Worm (Caenorhabditis elegans) whole organism, L4 larva: Measurements from ENCODE around the gene npr-31.

Source experiments
- F37D6.2 ChIP-seq: sonication (generic microtip); optimal IDR thresholded peaks from 2 replicates; lab custom pipeline; 2016; ENCODE audit warnings: mild to moderate bottlenecking, missing genetic modification characterization, missing compliant biosample characterization
- Y105C5A.15 ChIP-seq: fragments of 200-800 bp; sonication (Bioruptor generic); IDR thresholded peaks from 2 replicates; pipeline ENCODE4 v1.3.6; 2022; ENCODE audit warnings: missing genetic modification characterization, missing compliant biosample characterization
- ama-1 ChIP-seq: fragments of 150-350 bp; optimal IDR thresholded peaks from 2 replicates; lab custom pipeline; 2014; ENCODE audit warnings: inconsistent platforms, mixed read lengths
- dpl-1 ChIP-seq: fragments of 150-350 bp; optimal IDR thresholded peaks from 2 replicates; lab custom pipeline; 2014; ENCODE audit warnings: missing biosample characterization, missing genetic modification reagents, missing genetic modification characterization
- nhr-111 ChIP-seq: fragments of 200-800 bp; sonication (Bioruptor generic); optimal IDR thresholded peaks from 2 replicates; lab custom pipeline; 2018; ENCODE audit warnings: mild to moderate bottlenecking, missing genetic modification characterization, missing compliant biosample characterization
- pqm-1 ChIP-seq: sonication (generic microtip); optimal IDR thresholded peaks from 2 replicates; lab custom pipeline; 2017; ENCODE audit warnings: missing biosample characterization, missing genetic modification characterization
- sdz-12 ChIP-seq: fragments of 200-800 bp; sonication (Bioruptor generic); optimal IDR thresholded peaks from 2 replicates; lab custom pipeline; 2018; ENCODE audit warnings: mild to moderate bottlenecking, missing genetic modification characterization, missing compliant biosample characterization
- spr-1 ChIP-seq: sonication (generic microtip); optimal IDR thresholded peaks from 2 replicates; lab custom pipeline; 2016; ENCODE audit warnings: mild to moderate bottlenecking, missing genetic modification characterization, missing compliant biosample characterization
- zag-1 ChIP-seq: fragments of 150-350 bp; optimal IDR thresholded peaks from 2 replicates; lab custom pipeline; 2014; ENCODE audit warnings: missing biosample characterization, missing genetic modification characterization
- ztf-11 ChIP-seq: fragments of 150-350 bp; optimal IDR thresholded peaks from 2 replicates; lab custom pipeline; 2014; ENCODE audit warnings: missing biosample characterization, missing genetic modification characterization

- TF ChIP-seq spr-1 (tag; lab: Kevin White, UChicago), result no peak
- no peak for TF ChIP-seq sdz-12 (GFP tag; lab: Kevin White, UChicago)
- TF ChIP-seq Y105C5A.15 (GFP tag; lab: Robert Waterston, UW), result no peak
- no peak for TF ChIP-seq nhr-111 (GFP tag; lab: Kevin White, UChicago)
- no peak for TF ChIP-seq ama-1 (lab: Kevin White, UChicago)
- TF ChIP-seq F37D6.2 (tag; lab: Kevin White, UChicago), result no peak
- TF ChIP-seq pqm-1, result no peak
- TF ChIP-seq ztf-11 (tag; lab: Kevin White, UChicago), result no peak
- TF ChIP-seq zag-1 (tag; lab: Kevin White, UChicago), result no peak
- TF ChIP-seq dpl-1 (GFP tag; lab: Kevin White, UChicago), result no peak
Observed at ce11 chrII:7116350-7116749, 28.1 kb upstream of the npr-31 start, which contains the start of gene spon-1.
